Worm (Caenorhabditis elegans): ENCODE data around the gene C06B8.3.

- TF ChIP-seq B0261.1 (tag; optimal IDR thresholded peaks at IDR 0.05) = no peak
- TF ChIP-seq Y67H2A.10 (GFP tag; conservative IDR thresholded peaks at IDR 0.05) = no peak
- TF ChIP-seq ztf-26 (tag; optimal IDR thresholded peaks at IDR 0.05) = no peak
- no peak for TF ChIP-seq snpc-4 (GFP tag; optimal IDR thresholded peaks at IDR 0.05)
- no peak for TF ChIP-seq snpc-4 (tag; optimal IDR thresholded peaks at IDR 0.05)
- TF ChIP-seq atf-7 (tag; optimal IDR thresholded peaks at IDR 0.05) = no peak
- no peak for TF ChIP-seq T26A5.8 (tag; optimal IDR thresholded peaks at IDR 0.05)
- no peak for TF ChIP-seq egl-44 (GFP tag; IDR thresholded peaks at IDR 0.05)
- no peak for TF ChIP-seq nhr-179 (tag; optimal IDR thresholded peaks at IDR 0.05)
- no peak for TF ChIP-seq chd-7 (tag; optimal IDR thresholded peaks at IDR 0.05)
- no peak for TF ChIP-seq sptf-2 (GFP tag; optimal IDR thresholded peaks at IDR 0.05)
Observed at ce11 chrV:15533096-15533495, 48.7 kb upstream of the C06B8.3 start, which contains the start of gene F21A3.11.
